Worm (Caenorhabditis elegans): ENCODE measurements around the gene nlp-48.

The nlp-48 gene

ce11 chrIII:9353814-9354213 is 47.1 kb downstream of the nlp-48 start:
- no peak for TF ChIP-seq cey-2 (tag; optimal IDR thresholded peaks at IDR 0.05; ENCODE audit: borderline replicate concordance, insufficient read depth)
- TF ChIP-seq hlh-11 (tag; optimal IDR thresholded peaks at IDR 0.05): peak; percentile 26
- peak; percentile 53 for TF ChIP-seq set-16 (GFP tag; IDR thresholded peaks at IDR 0.05)
- peak; percentile 79 for TF ChIP-seq hlh-30 (tag; optimal IDR thresholded peaks at IDR 0.05; ENCODE audit: insufficient read depth)

Data from whole organism, L4 larva.